Worm (Caenorhabditis elegans) whole organism, midembryonic: ENCODE results near the gene algn-2.

Experiments
- cog-1 ChIP-seq: sonication (generic microtip); optimal IDR thresholded peaks from 2 replicates; lab custom pipeline; 2016; ENCODE audit warnings: missing genetic modification characterization, missing compliant biosample characterization
- flt-1 ChIP-seq: fragments of 200-800 bp; sonication (Bioruptor generic); IDR thresholded peaks from 2 replicates; pipeline ENCODE4 v1.3.6; 2022; ENCODE audit warnings: missing genetic modification characterization, missing compliant biosample characterization
- klf-2 ChIP-seq: fragments of 200-800 bp; sonication (Bioruptor generic); conservative IDR thresholded peaks from 2 replicates; pipeline ENCODE4 v1.3.6; 2022; ENCODE audit warnings: missing genetic modification reagents, missing genetic modification characterization, missing compliant biosample characterization

DNA sequence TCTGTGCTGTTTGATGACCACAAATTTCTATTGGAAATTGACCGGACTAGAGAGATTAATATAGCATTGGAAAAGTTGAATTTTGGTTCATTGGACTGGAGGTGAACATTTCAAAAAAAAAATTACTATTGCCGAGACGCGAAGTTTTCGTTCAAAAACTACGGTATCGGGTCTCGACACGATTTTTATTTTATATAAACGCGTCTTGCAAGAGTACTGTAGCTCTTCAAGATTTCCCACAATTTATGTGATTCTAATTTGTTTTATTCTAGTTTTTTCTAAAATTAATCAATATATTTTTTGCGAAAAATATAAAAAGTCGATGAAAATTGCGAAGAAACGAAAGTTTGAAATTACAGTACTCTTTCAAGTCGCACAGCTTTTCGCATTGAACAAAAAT lies 4.4 kb upstream of the algn-2 start, which contains the start of gene F09E5.12:
- TF ChIP-seq cog-1 (tag; lab: Kevin White, UChicago) (no peak), klf-2 (GFP tag; lab: Robert Waterston, UW) (no peak), flt-1 (GFP tag; lab: Robert Waterston, UW) (no peak)
